Worm (Caenorhabditis elegans) whole organism, young adult: ENCODE data around the gene F13B6.2.

Experiments used
- F33H1.4 ChIP-seq: fragments of 200-800 bp; sonication (Bioruptor generic); IDR thresholded peaks from 2 replicates; pipeline ENCODE4 v1.3.6; 2022; ENCODE audit warnings: missing genetic modification reagents, missing genetic modification characterization, missing compliant biosample characterization
- F39B2.1 ChIP-seq: fragments of 200-800 bp; sonication (Bioruptor generic); IDR thresholded peaks from 2 replicates; pipeline ENCODE4 v1.3.6; 2022; ENCODE audit warnings: missing genetic modification reagents, missing genetic modification characterization, missing compliant biosample characterization
- F49E8.2 ChIP-seq: sonication (generic microtip); optimal IDR thresholded peaks from 3 replicates; lab custom pipeline; 2017; ENCODE audit warnings: missing genetic modification characterization, mild to moderate bottlenecking, missing compliant biosample characterization, antibody characterized with exemption, moderate library complexity; ENCODE audit not compliant: insufficient read depth
- K11D2.4 ChIP-seq: fragments of 200-800 bp; sonication (Bioruptor generic); IDR thresholded peaks from 2 replicates; pipeline ENCODE4 v1.3.6; 2022; ENCODE audit warnings: missing genetic modification reagents, missing genetic modification characterization, missing compliant biosample characterization
- Y56A3A.18 ChIP-seq: fragments of 200-800 bp; sonication (Bioruptor generic); IDR thresholded peaks from 2 replicates; pipeline ENCODE4 v1.3.6; 2022; ENCODE audit warnings: missing genetic modification reagents, missing genetic modification characterization, missing compliant biosample characterization
- Y67H2A.10 ChIP-seq: fragments of 200-800 bp; sonication (Bioruptor generic); conservative IDR thresholded peaks from 2 replicates; pipeline ENCODE4 v1.3.6; 2022; ENCODE audit warnings: missing genetic modification reagents, missing genetic modification characterization, missing compliant biosample characterization
- akir-1 ChIP-seq: fragments of 200-800 bp; sonication (Bioruptor generic); optimal IDR thresholded peaks from 2 replicates; lab custom pipeline; 2018; ENCODE audit warnings: mild to moderate bottlenecking, missing genetic modification characterization, moderate library complexity, missing compliant biosample characterization
- aptf-2 ChIP-seq: fragments of 200-800 bp; sonication (Bioruptor generic); conservative IDR thresholded peaks from 2 replicates; pipeline ENCODE4 v1.3.6; 2022; ENCODE audit warnings: missing genetic modification reagents, missing genetic modification characterization, missing compliant biosample characterization
- aptf-3 ChIP-seq: fragments of 200-800 bp; sonication (Bioruptor generic); IDR thresholded peaks from 2 replicates; pipeline ENCODE4 v1.3.6; 2022; ENCODE audit warnings: missing genetic modification characterization, missing compliant biosample characterization
- atf-7 ChIP-seq: sonication (generic microtip); optimal IDR thresholded peaks from 2 replicates; lab custom pipeline; 2017; ENCODE audit warnings: mild to moderate bottlenecking, missing genetic modification characterization, missing compliant biosample characterization
- attf-3 ChIP-seq: fragments of 200-800 bp; sonication (Bioruptor generic); conservative IDR thresholded peaks from 2 replicates; pipeline ENCODE4 v1.3.6; 2022; ENCODE audit warnings: missing genetic modification reagents, missing genetic modification characterization, missing compliant biosample characterization
- attf-5 ChIP-seq: fragments of 200-800 bp; sonication (Bioruptor generic); optimal IDR thresholded peaks from 2 replicates; lab custom pipeline; 2018; ENCODE audit warnings: mild to moderate bottlenecking, missing genetic modification characterization, missing compliant biosample characterization
- attf-6 ChIP-seq: fragments of 200-800 bp; sonication (Bioruptor generic); IDR thresholded peaks from 2 replicates; pipeline ENCODE4 v1.3.6; 2022; ENCODE audit warnings: missing genetic modification reagents, missing genetic modification characterization, missing compliant biosample characterization
- bed-1 ChIP-seq: fragments of 200-800 bp; sonication (Bioruptor generic); IDR thresholded peaks from 2 replicates; pipeline ENCODE4 v1.3.6; 2022; ENCODE audit warnings: missing genetic modification reagents, missing genetic modification characterization, missing compliant biosample characterization
- cebp-1 ChIP-seq, 2 experiments: fragments of 200-800 bp in 1 of 2; sonication (Bioruptor generic) in 1 of 2; sonication (generic microtip) in 1 of 2; IDR thresholded peaks in 1 of 2; optimal IDR thresholded peaks in 1 of 2; 2 replicates each; pipeline versions ENCODE4 v1.3.6 to Lab custom; 2017 to 2022; ENCODE audit warnings: missing compliant biosample characterization in 2 of 2, missing genetic modification characterization in 2 of 2, mild to moderate bottlenecking in 1 of 2, missing genetic modification reagents in 1 of 2, moderate library complexity in 1 of 2
- dox-1 ChIP-seq: fragments of 200-800 bp; sonication (Bioruptor generic); IDR thresholded peaks from 2 replicates; pipeline ENCODE4 v1.3.6; 2022; ENCODE audit warnings: missing genetic modification reagents, missing genetic modification characterization, missing compliant biosample characterization
- egrh-3 ChIP-seq: fragments of 200-800 bp; sonication (Bioruptor generic); IDR thresholded peaks from 2 replicates; pipeline ENCODE4 v1.3.6; 2022; ENCODE audit warnings: missing genetic modification reagents, missing genetic modification characterization, missing compliant biosample characterization
- ets-4 ChIP-seq: fragments of 200-800 bp; sonication (Bioruptor generic); optimal IDR thresholded peaks from 2 replicates; lab custom pipeline; 2018; ENCODE audit warnings: mild to moderate bottlenecking, missing genetic modification characterization, missing compliant biosample characterization
- gei-17 ChIP-seq: fragments of 200-800 bp; sonication (Bioruptor generic); optimal IDR thresholded peaks from 2 replicates; lab custom pipeline; 2018; ENCODE audit warnings: mild to moderate bottlenecking, missing genetic modification characterization, missing compliant biosample characterization
- him-1 ChIP-seq: sonication (generic microtip); optimal IDR thresholded peaks from 2 replicates; lab custom pipeline; 2016; ENCODE audit warnings: missing genotype, missing genetic modification reagents, missing genetic modification characterization, missing compliant biosample characterization
- hlh-12 ChIP-seq: sonication (generic microtip); optimal IDR thresholded peaks from 2 replicates; lab custom pipeline; 2016; ENCODE audit warnings: missing genetic modification characterization, missing compliant biosample characterization
- hmg-1.2 ChIP-seq: fragments of 200-800 bp; sonication (Bioruptor generic); IDR thresholded peaks from 2 replicates; pipeline ENCODE4 v1.3.6; 2022; ENCODE audit warnings: missing genetic modification reagents, missing genetic modification characterization, missing compliant biosample characterization
- hsf-1 ChIP-seq: fragments of 200-800 bp; sonication (Bioruptor generic); IDR thresholded peaks from 2 replicates; pipeline ENCODE4 v1.3.6; 2022; ENCODE audit warnings: missing genetic modification reagents, missing genetic modification characterization, missing compliant biosample characterization
- let-526 ChIP-seq: fragments of 200-800 bp; sonication (Bioruptor generic); IDR thresholded peaks from 2 replicates; pipeline ENCODE4 v1.3.6; 2022; ENCODE audit warnings: missing genetic modification reagents, missing genetic modification characterization, missing compliant biosample characterization
- lin-35 ChIP-seq, 3 experiments: fragments of 150-350 bp in 2 of 3; sonication (generic microtip) in 1 of 3; optimal IDR thresholded peaks; 2 replicates each; lab custom pipeline; 2014 to 2018; ENCODE audit warnings: missing biosample characterization in 3 of 3, missing genetic modification characterization in 3 of 3, missing genetic modification reagents in 3 of 3
- lin-54 ChIP-seq: fragments of 200-800 bp; sonication (Bioruptor generic); optimal IDR thresholded peaks from 2 replicates; lab custom pipeline; 2018; ENCODE audit warnings: mild to moderate bottlenecking, missing genetic modification characterization, missing compliant biosample characterization
- lir-1 ChIP-seq: fragments of 200-800 bp; sonication (Bioruptor generic); conservative IDR thresholded peaks from 2 replicates; pipeline ENCODE4 v1.3.6; 2022; ENCODE audit warnings: missing genetic modification reagents, missing genetic modification characterization, missing compliant biosample characterization
- madf-10 ChIP-seq: sonication (generic microtip); optimal IDR thresholded peaks from 2 replicates; lab custom pipeline; 2016; ENCODE audit warnings: mild to moderate bottlenecking, missing genetic modification characterization, missing compliant biosample characterization
- nfya-1 ChIP-seq: sonication (generic microtip); optimal IDR thresholded peaks from 2 replicates; lab custom pipeline; 2017; ENCODE audit warnings: antibody characterized with exemption, missing compliant biosample characterization, missing genetic modification characterization, borderline replicate concordance; ENCODE audit not compliant: insufficient read depth
- nhr-179 ChIP-seq: sonication (generic microtip); optimal IDR thresholded peaks from 2 replicates; lab custom pipeline; 2016; ENCODE audit warnings: mild to moderate bottlenecking, missing genetic modification characterization, missing compliant biosample characterization
- nhr-80 ChIP-seq: sonication (generic microtip); optimal IDR thresholded peaks from 2 replicates; lab custom pipeline; 2016; ENCODE audit warnings: missing genetic modification characterization, missing compliant biosample characterization
- nhr-90 ChIP-seq: sonication (generic microtip); optimal IDR thresholded peaks from 2 replicates; lab custom pipeline; 2016; ENCODE audit warnings: missing genotype, mild to moderate bottlenecking, missing genetic modification characterization, missing compliant biosample characterization
- pbrm-1 ChIP-seq: fragments of 200-800 bp; sonication (Bioruptor generic); IDR thresholded peaks from 2 replicates; pipeline ENCODE4 v1.3.6; 2022; ENCODE audit warnings: missing genetic modification reagents, missing genetic modification characterization, missing compliant biosample characterization
- rcor-1 ChIP-seq: fragments of 200-800 bp; sonication (Bioruptor generic); IDR thresholded peaks from 2 replicates; pipeline ENCODE4 v1.3.6; 2022; ENCODE audit warnings: missing genetic modification reagents, missing genetic modification characterization, missing compliant biosample characterization
- repo-1 ChIP-seq: sonication (generic microtip); optimal IDR thresholded peaks from 2 replicates; lab custom pipeline; 2017; ENCODE audit warnings: mild to moderate bottlenecking, missing genetic modification characterization, missing compliant biosample characterization
- rpc-1 ChIP-seq, 2 experiments: fragments of 150-350 bp in 1 of 2; sonication (generic microtip) in 1 of 2; optimal IDR thresholded peaks; 2 replicates each; lab custom pipeline; 2014 to 2018; ENCODE audit warnings: missing biosample characterization in 1 of 2, missing genetic modification characterization in 1 of 2, missing genetic modification reagents in 1 of 2, missing genotype in 1 of 2
- snpc-1.1 ChIP-seq: sonication (generic microtip); optimal IDR thresholded peaks from 2 replicates; lab custom pipeline; 2017; ENCODE audit warnings: missing genetic modification characterization, mild to moderate bottlenecking, missing compliant biosample characterization, antibody characterized with exemption, moderate library complexity, missing genotype, missing genetic modification reagents; ENCODE audit not compliant: insufficient read depth
- tbx-9 ChIP-seq: sonication (generic microtip); optimal IDR thresholded peaks from 2 replicates; lab custom pipeline; 2016; ENCODE audit warnings: borderline replicate concordance, missing genetic modification characterization, inconsistent platforms, missing compliant biosample characterization
- unc-130 ChIP-seq: sonication (generic microtip); optimal IDR thresholded peaks from 2 replicates; lab custom pipeline; 2016; ENCODE audit warnings: missing genetic modification reagents, missing genetic modification characterization, missing compliant biosample characterization
- xnd-1 ChIP-seq: sonication (generic microtip); optimal IDR thresholded peaks from 2 replicates; lab custom pipeline; 2016; ENCODE audit warnings: missing genotype, missing genetic modification reagents, missing genetic modification characterization, missing compliant biosample characterization
- zim-3 ChIP-seq: sonication (generic microtip); optimal IDR thresholded peaks from 2 replicates; lab custom pipeline; 2017; ENCODE audit warnings: mild to moderate bottlenecking, missing genetic modification characterization, moderate library complexity, missing compliant biosample characterization
- ztf-22 ChIP-seq: fragments of 200-800 bp; sonication (Bioruptor generic); optimal IDR thresholded peaks from 2 replicates; lab custom pipeline; 2018; ENCODE audit warnings: mild to moderate bottlenecking, missing genetic modification characterization, moderate library complexity, missing compliant biosample characterization
- ztf-25 ChIP-seq: fragments of 200-800 bp; sonication (Bioruptor generic); IDR thresholded peaks from 2 replicates; pipeline ENCODE4 v1.3.6; 2022; ENCODE audit warnings: missing genetic modification reagents, missing genetic modification characterization, missing compliant biosample characterization
- ztf-28 ChIP-seq: fragments of 200-800 bp; sonication (Bioruptor generic); IDR thresholded peaks from 2 replicates; pipeline ENCODE4 v1.3.6; 2022; ENCODE audit warnings: missing genetic modification reagents, missing genetic modification characterization, missing compliant biosample characterization

F13B6.2 gene

ce11 chrIV:7506711-7507110 lies 46.6 kb upstream of the F13B6.2 start (continued):
- no peak for TF ChIP-seq nhr-80
- TF ChIP-seq pbrm-1, result 0 out of 2 replicates have a peak, but pooled peaks have one; percentile 25
- no peak for TF ChIP-seq akir-1 (GFP tag; lab: Kevin White, UChicago)
- TF ChIP-seq nfya-1, result no peak
- TF ChIP-seq F39B2.1 (GFP tag; lab: Robert Waterston, UW), result no peak
- TF ChIP-seq attf-5, result no peak
- TF ChIP-seq F49E8.2 (tag; lab: Kevin White, UChicago), result no peak
- no peak for TF ChIP-seq lir-1 (GFP tag; lab: Robert Waterston, UW)
- no peak for TF ChIP-seq nhr-90 (tag; lab: Kevin White, UChicago)
- TF ChIP-seq repo-1 (tag; lab: Kevin White, UChicago), result no peak
- no peak for TF ChIP-seq lin-54 (GFP tag; lab: Kevin White, UChicago)
- no peak for TF ChIP-seq attf-3 (GFP tag; lab: Robert Waterston, UW)

DNA sequence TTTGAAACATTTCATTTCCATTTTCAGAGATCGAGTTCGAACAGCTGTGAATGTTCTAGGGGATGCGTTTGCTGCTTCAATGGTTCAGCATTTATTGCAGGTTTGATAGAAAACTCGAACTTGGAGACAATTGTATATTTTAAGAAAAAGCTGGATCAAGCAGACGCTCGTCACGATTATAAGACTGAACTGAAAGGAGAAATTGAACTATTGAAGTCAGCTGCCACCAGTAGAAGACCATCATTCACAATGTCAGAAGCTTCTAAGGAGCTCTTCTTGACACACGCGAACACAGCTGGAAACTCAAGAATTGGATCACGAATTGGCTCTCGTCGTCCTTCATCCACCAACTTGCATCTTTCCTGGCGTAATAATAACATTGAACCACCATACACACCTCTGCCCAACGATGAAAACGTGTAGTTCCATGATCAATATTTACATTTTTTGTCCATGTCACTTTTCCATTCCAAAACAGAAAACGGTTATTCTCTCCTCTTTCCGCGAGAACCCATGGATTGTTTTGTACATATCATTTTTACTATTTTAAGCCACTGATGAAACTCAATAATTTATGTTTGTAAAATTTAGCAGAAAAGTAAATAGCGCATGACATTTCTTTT lies 45.9 kb upstream of the F13B6.2 start:
- TF ChIP-seq gei-17, result no peak
- no peak for TF ChIP-seq snpc-1.1 (tag; lab: Kevin White, UChicago)
- peak; percentile 20; the same call in 1 of the 2 replicates for TF ChIP-seq F33H1.4
- no peak for TF ChIP-seq ets-4 (GFP tag; lab: Kevin White, UChicago)
- peak; percentile 38 for TF ChIP-seq nhr-90 (tag; lab: Kevin White, UChicago)
- no peak for TF ChIP-seq atf-7
- no peak for TF ChIP-seq bed-1
- no peak for TF ChIP-seq tbx-9 (tag; lab: Kevin White, UChicago)
- peak; percentile 24 for TF ChIP-seq rcor-1 (GFP tag; lab: Robert Waterston, UW)
- no peak for TF ChIP-seq ztf-28
- peak; percentile 19; the same call in 1 of the 2 replicates for TF ChIP-seq let-526 (GFP tag; lab: Robert Waterston, UW)
- peak in 1 of 3 experiments; percentile 20 for TF ChIP-seq lin-35 (GFP tag; optimal IDR thresholded peaks at IDR 0.05; lab: Kevin White, UChicago)
- no peak for TF ChIP-seq ztf-25 (GFP tag; lab: Robert Waterston, UW)
- TF ChIP-seq lir-1 (GFP tag; lab: Robert Waterston, UW), result peak; percentile 19; the same call in 1 of the 2 replicates
- no peak for TF ChIP-seq nhr-179 (tag; lab: Kevin White, UChicago)
- peak; percentile 3 for TF ChIP-seq him-1 (tag; lab: Kevin White, UChicago)
- TF ChIP-seq madf-10 (tag; lab: Kevin White, UChicago), result peak; percentile 52
- TF ChIP-seq Y67H2A.10 (GFP tag; lab: Robert Waterston, UW), result no peak
- peak; percentile 1 for TF ChIP-seq attf-5
- TF ChIP-seq egrh-3 (GFP tag; lab: Robert Waterston, UW), result no peak
- no peak for TF ChIP-seq hlh-12 (tag; lab: Kevin White, UChicago)
- TF ChIP-seq rpc-1 (optimal IDR thresholded peaks at IDR 0.05; lab: Kevin White, UChicago), result no peak
- TF ChIP-seq rpc-1 (tag; optimal IDR thresholded peaks at IDR 0.05; lab: Kevin White, UChicago), result no peak
- no peak for TF ChIP-seq aptf-3 (GFP tag; lab: Robert Waterston, UW)
- no peak for TF ChIP-seq xnd-1 (tag; lab: Kevin White, UChicago)
- TF ChIP-seq aptf-2 (GFP tag; lab: Robert Waterston, UW), result no peak
- no peak for TF ChIP-seq cebp-1 (GFP tag; IDR thresholded peaks at IDR 0.05; lab: Robert Waterston, UW)
- peak; percentile 65 for TF ChIP-seq cebp-1 (tag; optimal IDR thresholded peaks at IDR 0.05; lab: Kevin White, UChicago)
- TF ChIP-seq akir-1 (GFP tag; lab: Kevin White, UChicago), result no peak
- no peak for TF ChIP-seq zim-3
- peak; percentile 25; the same call in 1 of the 2 replicates for TF ChIP-seq attf-3 (GFP tag; lab: Robert Waterston, UW)
- no peak for TF ChIP-seq dox-1 (GFP tag; lab: Robert Waterston, UW)
- TF ChIP-seq unc-130 (GFP tag; lab: Kevin White, UChicago), result peak; percentile 20
- no peak for TF ChIP-seq nhr-80
- TF ChIP-seq hmg-1.2 (GFP tag; lab: Robert Waterston, UW), result peak; percentile 50
- peak; percentile 70 for TF ChIP-seq ztf-22 (GFP tag; lab: Kevin White, UChicago)
- TF ChIP-seq K11D2.4 (GFP tag; lab: Robert Waterston, UW), result no peak
- 0 out of 2 replicates have a peak, but pooled peaks have one; percentile 21 for TF ChIP-seq Y56A3A.18 (GFP tag; lab: Robert Waterston, UW)
- peak; percentile 50 for TF ChIP-seq attf-6
- peak; percentile 67 for TF ChIP-seq hsf-1 (GFP tag; lab: Robert Waterston, UW)
